Worm (Caenorhabditis elegans) whole organism, midembryonic: ENCODE results near the gene srbc-22.

ENCODE experiments used
- T22C8.4 ChIP-seq: fragments of 200-800 bp; sonication (Bioruptor generic); IDR thresholded peaks from 2 replicates; pipeline ENCODE4 v1.3.6; 2022; ENCODE audit warnings: missing genetic modification characterization, missing compliant biosample characterization
- cog-1 ChIP-seq: sonication (generic microtip); optimal IDR thresholded peaks from 2 replicates; lab custom pipeline; 2016; ENCODE audit warnings: missing genetic modification characterization, missing compliant biosample characterization
- flt-1 ChIP-seq: fragments of 200-800 bp; sonication (Bioruptor generic); IDR thresholded peaks from 2 replicates; pipeline ENCODE4 v1.3.6; 2022; ENCODE audit warnings: missing genetic modification characterization, missing compliant biosample characterization
- klf-2 ChIP-seq: fragments of 200-800 bp; sonication (Bioruptor generic); conservative IDR thresholded peaks from 2 replicates; pipeline ENCODE4 v1.3.6; 2022; ENCODE audit warnings: missing genetic modification reagents, missing genetic modification characterization, missing compliant biosample characterization
- med-1 ChIP-seq: sonication (generic microtip); optimal IDR thresholded peaks from 2 replicates; lab custom pipeline; 2017; ENCODE audit warnings: missing genetic modification characterization, mild to moderate bottlenecking, missing compliant biosample characterization, antibody characterized with exemption, missing genetic modification reagents; ENCODE audit not compliant: insufficient read depth
- ref-1 ChIP-seq: fragments of 200-800 bp; sonication (Bioruptor generic); conservative IDR thresholded peaks from 2 replicates; pipeline ENCODE4 v1.3.6; 2022; ENCODE audit warnings: missing genetic modification reagents, missing genetic modification characterization, missing compliant biosample characterization
- tab-1 ChIP-seq: fragments of 200-800 bp; sonication (Bioruptor generic); IDR thresholded peaks from 2 replicates; pipeline ENCODE4 v1.3.6; 2022; ENCODE audit warnings: missing genetic modification characterization, missing compliant biosample characterization
- ztf-23 ChIP-seq: fragments of 200-800 bp; sonication (Bioruptor generic); IDR thresholded peaks from 2 replicates; pipeline ENCODE4 v1.3.6; 2022; ENCODE audit warnings: missing genetic modification reagents, missing genetic modification characterization, missing compliant biosample characterization
- ztf-29 ChIP-seq: fragments of 200-800 bp; sonication (Bioruptor generic); IDR thresholded peaks from 2 replicates; pipeline ENCODE4 v1.3.6; 2022; ENCODE audit warnings: missing genetic modification reagents, missing genetic modification characterization, missing compliant biosample characterization

srbc-22 gene

ce11 chrV:2150876-2151275 lies 6.1 kb upstream of the srbc-22 start, which contains the start of gene C45H4.13:
C45H4.13 (minus strand) TSS chrV:2150976.
- TF ChIP-seq cog-1 (no peak), ref-1 (GFP tag; lab: Robert Waterston, UW) (no peak), tab-1 (GFP tag; lab: Robert Waterston, UW) (no peak), T22C8.4 (GFP tag; lab: Robert Waterston, UW) (no peak), flt-1 (GFP tag; lab: Robert Waterston, UW) (no peak), ztf-29 (GFP tag; lab: Robert Waterston, UW) (no peak), med-1 (GFP tag; lab: Kevin White, UChicago) (no peak), klf-2 (no peak), ztf-23 (GFP tag; lab: Robert Waterston, UW) (no peak)

- TF ChIP-seq ztf-23 (GFP tag; lab: Robert Waterston, UW): no peak
- TF ChIP-seq ztf-29 (GFP tag; lab: Robert Waterston, UW): no peak
- no peak for TF ChIP-seq cog-1
- TF ChIP-seq med-1 (GFP tag; lab: Kevin White, UChicago): no peak
- no peak for TF ChIP-seq flt-1 (GFP tag; lab: Robert Waterston, UW)
These were observed 5.5 kb upstream of the srbc-22 start, which contains the start of gene srbc-24 for ce11 chrV:2151458-2151857. srbc-24 (plus strand) TSS chrV:2151758.

ce11 chrV:2153274-2153673 lies 3.7 kb upstream of the srbc-22 start, which contains the start of gene srbc-23:
srbc-23 (plus strand) TSS chrV:2153574.
- TF ChIP-seq tab-1 (GFP tag; lab: Robert Waterston, UW) (no peak), ztf-29 (GFP tag; lab: Robert Waterston, UW) (no peak), ztf-23 (GFP tag; lab: Robert Waterston, UW) (no peak), flt-1 (GFP tag; lab: Robert Waterston, UW) (no peak), ref-1 (GFP tag; lab: Robert Waterston, UW) (no peak), med-1 (GFP tag; lab: Kevin White, UChicago) (no peak), cog-1 (no peak), klf-2 (no peak), T22C8.4 (GFP tag; lab: Robert Waterston, UW) (no peak)

ce11 chrV:2155232-2155631 lies 1.7 kb upstream of the srbc-22 start, which contains the start of gene srbc-21:
srbc-21 (plus strand) TSS chrV:2155532.
- no peak for TF ChIP-seq flt-1 (GFP tag; lab: Robert Waterston, UW)
- no peak for TF ChIP-seq klf-2
- TF ChIP-seq cog-1: no peak
- no peak for TF ChIP-seq tab-1 (GFP tag; lab: Robert Waterston, UW)
- TF ChIP-seq ztf-23 (GFP tag; lab: Robert Waterston, UW): no peak
- TF ChIP-seq T22C8.4 (GFP tag; lab: Robert Waterston, UW): no peak
- no peak for TF ChIP-seq ref-1 (GFP tag; lab: Robert Waterston, UW)
- no peak for TF ChIP-seq ztf-29 (GFP tag; lab: Robert Waterston, UW)
- no peak for TF ChIP-seq med-1 (GFP tag; lab: Kevin White, UChicago)

ce11 chrV:2159331-2159730 lies 2.4 kb downstream of the srbc-22 start, which contains the start of gene C45H4.14:
C45H4.14 (minus strand) TSS chrV:2159431.
- TF ChIP-seq tab-1 (GFP tag; lab: Robert Waterston, UW): no peak
- no peak for TF ChIP-seq ztf-29 (GFP tag; lab: Robert Waterston, UW)
- no peak for TF ChIP-seq ztf-23 (GFP tag; lab: Robert Waterston, UW)
- no peak for TF ChIP-seq cog-1
- TF ChIP-seq flt-1 (GFP tag; lab: Robert Waterston, UW): no peak
- no peak for TF ChIP-seq ref-1 (GFP tag; lab: Robert Waterston, UW)

ce11 chrV:2163735-2164134 lies 6.8 kb downstream of the srbc-22 start, which contains the start of gene str-255:
str-255 (minus strand) TSS chrV:2163835.
- TF ChIP-seq cog-1: no peak
- TF ChIP-seq klf-2: no peak
- no peak for TF ChIP-seq flt-1 (GFP tag; lab: Robert Waterston, UW)
- TF ChIP-seq T22C8.4 (GFP tag; lab: Robert Waterston, UW): no peak
- TF ChIP-seq med-1 (GFP tag; lab: Kevin White, UChicago): no peak

ce11 chrV:2166679-2167078 lies 9.7 kb downstream of the srbc-22 start, which contains the start of gene srbc-19:
srbc-19 (minus strand) TSS chrV:2166779.
- TF ChIP-seq med-1 (GFP tag; lab: Kevin White, UChicago) (no peak), flt-1 (GFP tag; lab: Robert Waterston, UW) (no peak), tab-1 (GFP tag; lab: Robert Waterston, UW) (no peak), klf-2 (no peak), ref-1 (GFP tag; lab: Robert Waterston, UW) (no peak), ztf-23 (GFP tag; lab: Robert Waterston, UW) (no peak), T22C8.4 (GFP tag; lab: Robert Waterston, UW) (no peak), cog-1 (no peak), ztf-29 (GFP tag; lab: Robert Waterston, UW) (no peak)

ce11 chrV:2174465-2174864 lies 17.5 kb downstream of the srbc-22 start:
- TF ChIP-seq T22C8.4 (GFP tag; lab: Robert Waterston, UW) (no peak), flt-1 (GFP tag; lab: Robert Waterston, UW) (no peak), ztf-29 (GFP tag; lab: Robert Waterston, UW) (no peak), ztf-23 (GFP tag; lab: Robert Waterston, UW) (no peak), ref-1 (GFP tag; lab: Robert Waterston, UW) (no peak), cog-1 (no peak), med-1 (GFP tag; lab: Kevin White, UChicago) (no peak), klf-2 (no peak)

- TF ChIP-seq ztf-29 (GFP tag; lab: Robert Waterston, UW) (no peak), flt-1 (GFP tag; lab: Robert Waterston, UW) (no peak), klf-2 (no peak), med-1 (GFP tag; lab: Kevin White, UChicago) (no peak), tab-1 (GFP tag; lab: Robert Waterston, UW) (no peak), ref-1 (GFP tag; lab: Robert Waterston, UW) (no peak), T22C8.4 (GFP tag; lab: Robert Waterston, UW) (no peak), cog-1 (no peak), ztf-23 (GFP tag; lab: Robert Waterston, UW) (no peak)
These were observed 18.3 kb downstream of the srbc-22 start, which contains the start of gene C45H4.18 for ce11 chrV:2175242-2175641. C45H4.18 (plus strand) TSS chrV:2175542.
